Worm (Caenorhabditis elegans): ENCODE data around the gene F41C3.8.

ce11 chrII:4710120-4710519, 5.7 kb upstream of the F41C3.8 start, which contains the start of gene tag-151:
- TF ChIP-seq flh-1 (GFP tag; optimal IDR thresholded peaks at IDR 0.05), result no peak
- TF ChIP-seq lsy-2 (tag; optimal IDR thresholded peaks at IDR 0.05), result no peak
- no peak for TF ChIP-seq pha-4 (tag; optimal IDR thresholded peaks at IDR 0.05)
- TF ChIP-seq nhr-28 (tag; optimal IDR thresholded peaks at IDR 0.05), result no peak
- TF ChIP-seq elt-1 (tag; optimal IDR thresholded peaks at IDR 0.05; ENCODE audit: borderline replicate concordance, insufficient read depth), result no peak
- no peak for TF ChIP-seq hlh-1 (tag; optimal IDR thresholded peaks at IDR 0.05)

All from whole organism, mixed stage, embryonic.